Worm (Caenorhabditis elegans) whole organism, late embryonic: ENCODE results near the gene Y82E9BL.6.

ENCODE experiments used
- T23F11.4 ChIP-seq: fragments of 200-800 bp; sonication (Bioruptor generic); optimal IDR thresholded peaks from 2 replicates; lab custom pipeline; 2018; ENCODE audit warnings: mild to moderate bottlenecking, missing genetic modification characterization, missing compliant biosample characterization
- ama-1 ChIP-seq: fragments of 150-350 bp; optimal IDR thresholded peaks from 2 replicates; lab custom pipeline; 2014
- ceh-14 ChIP-seq: sonication (generic microtip); optimal IDR thresholded peaks from 2 replicates; lab custom pipeline; 2016; ENCODE audit warnings: missing genotype, missing genetic modification characterization, missing compliant biosample characterization
- ceh-18 ChIP-seq: sonication (generic microtip); optimal IDR thresholded peaks from 2 replicates; lab custom pipeline; 2016; ENCODE audit warnings: missing genetic modification characterization, missing compliant biosample characterization
- ceh-19 ChIP-seq: fragments of 200-800 bp; sonication (Bioruptor generic); optimal IDR thresholded peaks from 2 replicates; lab custom pipeline; 2018; ENCODE audit warnings: mild to moderate bottlenecking, missing genetic modification characterization, missing compliant biosample characterization
- ceh-2 ChIP-seq: sonication (generic microtip); optimal IDR thresholded peaks from 2 replicates; lab custom pipeline; 2016; ENCODE audit warnings: missing genotype, missing genetic modification characterization, missing compliant biosample characterization
- ceh-24 ChIP-seq: sonication (generic microtip); optimal IDR thresholded peaks from 2 replicates; lab custom pipeline; 2016; ENCODE audit warnings: mild to moderate bottlenecking, missing genetic modification characterization, missing compliant biosample characterization
- ceh-31 ChIP-seq: sonication (generic microtip); optimal IDR thresholded peaks from 2 replicates; lab custom pipeline; 2016; ENCODE audit warnings: missing genetic modification characterization, missing compliant biosample characterization
- ceh-34 ChIP-seq: sonication (generic microtip); optimal IDR thresholded peaks from 2 replicates; lab custom pipeline; 2016; ENCODE audit warnings: mild to moderate bottlenecking, missing genetic modification characterization, missing compliant biosample characterization
- ceh-48 ChIP-seq: sonication (generic microtip); optimal IDR thresholded peaks from 2 replicates; lab custom pipeline; 2016; ENCODE audit warnings: missing genetic modification characterization, inconsistent platforms, missing compliant biosample characterization
- che-1 ChIP-seq: sonication (generic microtip); optimal IDR thresholded peaks from 2 replicates; lab custom pipeline; 2016; ENCODE audit warnings: mild to moderate bottlenecking, missing genetic modification characterization, missing compliant biosample characterization
- elt-2 ChIP-seq: sonication (generic microtip); optimal IDR thresholded peaks from 2 replicates; lab custom pipeline; 2016; ENCODE audit warnings: missing genetic modification reagents, missing genetic modification characterization, missing compliant biosample characterization
- elt-4 ChIP-seq: sonication (generic microtip); optimal IDR thresholded peaks from 2 replicates; lab custom pipeline; 2016; ENCODE audit warnings: missing genetic modification characterization, missing compliant biosample characterization
- fkh-10 ChIP-seq: fragments of 150-350 bp; optimal IDR thresholded peaks from 2 replicates; lab custom pipeline; 2014; ENCODE audit warnings: missing biosample characterization, missing genetic modification reagents, missing genetic modification characterization
- fkh-6 ChIP-seq: sonication (generic microtip); optimal IDR thresholded peaks from 2 replicates; lab custom pipeline; 2016; ENCODE audit warnings: missing genetic modification characterization, missing compliant biosample characterization
- hlh-15 ChIP-seq: sonication (generic microtip); optimal IDR thresholded peaks from 2 replicates; lab custom pipeline; 2016; ENCODE audit warnings: missing genetic modification characterization, missing compliant biosample characterization
- hlh-6 ChIP-seq: sonication (generic microtip); optimal IDR thresholded peaks from 2 replicates; lab custom pipeline; 2016; ENCODE audit warnings: missing genotype, missing genetic modification characterization, missing compliant biosample characterization
- hlh-8 ChIP-seq: sonication (generic microtip); optimal IDR thresholded peaks from 2 replicates; lab custom pipeline; 2016; ENCODE audit warnings: missing genotype, missing genetic modification characterization, missing compliant biosample characterization
- lin-11 ChIP-seq: fragments of 200-800 bp; sonication (Bioruptor generic); optimal IDR thresholded peaks from 2 replicates; lab custom pipeline; 2018; ENCODE audit warnings: mild to moderate bottlenecking, missing genetic modification characterization, missing compliant biosample characterization
- madf-2 ChIP-seq: sonication (generic microtip); optimal IDR thresholded peaks from 2 replicates; lab custom pipeline; 2017; ENCODE audit warnings: missing genetic modification characterization, missing compliant biosample characterization
- nfya-1 ChIP-seq: sonication (generic microtip); optimal IDR thresholded peaks from 2 replicates; lab custom pipeline; 2017; ENCODE audit warnings: missing genetic modification characterization, mild to moderate bottlenecking, missing compliant biosample characterization, antibody characterized with exemption, moderate library complexity
- odd-2 ChIP-seq: sonication (generic microtip); optimal IDR thresholded peaks from 2 replicates; lab custom pipeline; 2017; ENCODE audit warnings: antibody characterized with exemption, mild to moderate bottlenecking, missing genetic modification characterization, missing compliant biosample characterization
- pag-3 ChIP-seq: sonication (generic microtip); optimal IDR thresholded peaks from 2 replicates; lab custom pipeline; 2016; ENCODE audit warnings: missing compliant biosample characterization, missing genetic modification characterization, borderline replicate concordance
- pat-9 ChIP-seq: fragments of 200-800 bp; sonication (Bioruptor generic); optimal IDR thresholded peaks from 2 replicates; lab custom pipeline; 2018; ENCODE audit warnings: mild to moderate bottlenecking, missing genetic modification characterization, moderate library complexity, missing compliant biosample characterization
- pros-1 ChIP-seq: fragments of 150-350 bp; optimal IDR thresholded peaks from 2 replicates; lab custom pipeline; 2014; ENCODE audit warnings: missing biosample characterization, missing genetic modification reagents, missing genetic modification characterization
- rnt-1 ChIP-seq: sonication (generic microtip); optimal IDR thresholded peaks from 2 replicates; lab custom pipeline; 2016; ENCODE audit warnings: missing genetic modification characterization, missing compliant biosample characterization
- sdc-2 ChIP-seq: sonication (generic microtip); optimal IDR thresholded peaks from 2 replicates; lab custom pipeline; 2016; ENCODE audit warnings: missing genotype, missing genetic modification characterization, missing compliant biosample characterization
- sox-2 ChIP-seq: fragments of 200-800 bp; sonication (Bioruptor generic); IDR thresholded peaks from 2 replicates; pipeline ENCODE4 v1.3.6; 2022; ENCODE audit warnings: missing genetic modification reagents, missing genetic modification characterization, missing compliant biosample characterization
- syd-9 ChIP-seq: sonication (generic microtip); optimal IDR thresholded peaks from 2 replicates; lab custom pipeline; 2016; ENCODE audit warnings: mild to moderate bottlenecking, missing genetic modification characterization, moderate library complexity, missing compliant biosample characterization
- ttx-3 ChIP-seq: sonication (generic microtip); optimal IDR thresholded peaks from 2 replicates; lab custom pipeline; 2016; ENCODE audit warnings: missing genetic modification reagents, missing genetic modification characterization, missing compliant biosample characterization
- unc-3 ChIP-seq, 2 experiments: fragments of 200-800 bp in 1 of 2; sonication (Bioruptor generic) in 1 of 2; sonication (generic microtip) in 1 of 2; conservative IDR thresholded peaks in 1 of 2; optimal IDR thresholded peaks in 1 of 2; 2 replicates each; pipeline versions ENCODE4 v1.3.6 to Lab custom; 2016 to 2022; ENCODE audit warnings: missing compliant biosample characterization in 2 of 2, missing genetic modification characterization in 2 of 2, missing genetic modification reagents in 1 of 2
- unc-42 ChIP-seq: sonication (generic microtip); optimal IDR thresholded peaks from 2 replicates; lab custom pipeline; 2016; ENCODE audit warnings: missing genotype, missing genetic modification characterization, missing compliant biosample characterization
- unc-55 ChIP-seq: sonication (generic microtip); optimal IDR thresholded peaks from 2 replicates; lab custom pipeline; 2017; ENCODE audit warnings: missing biosample characterization, missing genetic modification reagents, missing genetic modification characterization
- zip-5 ChIP-seq: sonication (generic microtip); optimal IDR thresholded peaks from 2 replicates; lab custom pipeline; 2016; ENCODE audit warnings: missing genetic modification characterization, missing compliant biosample characterization
- ztf-16 ChIP-seq: sonication (generic microtip); optimal IDR thresholded peaks from 2 replicates; lab custom pipeline; 2017; ENCODE audit warnings: missing genetic modification characterization, missing compliant biosample characterization

Y82E9BL.6 gene

ce11 chrIII:1308887-1309286 is 36.7 kb downstream of the Y82E9BL.6 start, which contains the start of gene Y82E9BL.12:
Gene Y82E9BL.12 (plus strand): TSS chrIII:1309187.
- TF ChIP-seq zip-5 (no peak), ceh-19 (GFP tag; lab: Kevin White, UChicago) (no peak)
- TF ChIP-seq, all 69 proteins: peak for 0

DNA sequence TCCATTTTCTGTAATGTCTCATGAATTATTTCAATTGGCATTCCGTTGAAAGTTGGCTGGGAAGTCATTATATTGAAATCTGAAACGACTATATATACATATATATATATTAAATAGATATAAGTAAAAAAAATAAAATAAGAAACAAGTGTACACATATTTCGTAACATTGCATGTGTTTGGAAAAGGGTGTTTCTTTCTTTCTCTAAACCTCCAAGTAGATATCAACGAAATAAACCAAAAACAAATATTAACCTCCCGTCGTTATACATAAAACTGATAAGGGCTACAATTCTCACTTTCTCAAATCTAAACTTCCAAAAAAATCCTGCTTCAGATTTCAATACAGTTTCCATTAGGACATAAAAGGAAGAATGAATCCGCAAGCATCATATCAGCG is 37.4 kb downstream of the Y82E9BL.6 start, which contains the start of gene fbxa-79:
Gene fbxa-79, minus strand, starts transcription at position 86 of the 400 bp plus-strand sequence.
- no peak for TF ChIP-seq ceh-18 (tag; lab: Kevin White, UChicago)
- peak; percentile 9 for TF ChIP-seq elt-2

ce11 chrIII:1307333-1307732 is 38.3 kb downstream of the Y82E9BL.6 start:
- TF ChIP-seq syd-9 (tag; lab: Kevin White, UChicago) (no peak), pag-3 (tag; lab: Kevin White, UChicago) (no peak), ceh-31 (no peak), unc-3 (GFP tag; conservative IDR thresholded peaks at IDR 0.05; lab: Robert Waterston, UW) (no peak), unc-3 (tag; optimal IDR thresholded peaks at IDR 0.05; lab: Kevin White, UChicago) (no peak), hlh-6 (tag; lab: Kevin White, UChicago) (no peak), pat-9 (tag; lab: Kevin White, UChicago) (no peak), hlh-8 (no peak), ceh-34 (tag; lab: Kevin White, UChicago) (no peak), fkh-6 (tag; lab: Kevin White, UChicago) (no peak), nfya-1 (tag; lab: Kevin White, UChicago) (no peak), odd-2 (tag; lab: Kevin White, UChicago) (no peak), sdc-2 (tag; lab: Kevin White, UChicago) (no peak), hlh-15 (tag; lab: Kevin White, UChicago) (no peak), ceh-14 (no peak), unc-55 (GFP tag; lab: Kevin White, UChicago) (no peak), ttx-3 (tag; lab: Kevin White, UChicago) (no peak), lin-11 (tag; lab: Kevin White, UChicago) (no peak), ceh-2 (tag; lab: Kevin White, UChicago) (no peak), unc-42 (tag; lab: Kevin White, UChicago) (no peak)

ce11 chrIII:1303414-1303813 is 42.2 kb downstream of the Y82E9BL.6 start, which contains the start of gene fbxa-75:
Gene fbxa-75 (plus strand): TSS chrIII:1303714.
- TF ChIP-seq fkh-10 (GFP tag; lab: Kevin White, UChicago), result no peak
- no peak for TF ChIP-seq ceh-24 (tag; lab: Kevin White, UChicago)
- TF ChIP-seq rnt-1 (tag; lab: Kevin White, UChicago), result no peak
- TF ChIP-seq ztf-16, result no peak
- no peak for TF ChIP-seq elt-4 (tag; lab: Kevin White, UChicago)

ce11 chrIII:1297604-1298003 is 48.0 kb downstream of the Y82E9BL.6 start, which contains the start of gene fbxa-28:
Gene fbxa-28 (plus strand): TSS chrIII:1297904.
- TF ChIP-seq pat-9 (tag; lab: Kevin White, UChicago) (no peak), unc-55 (GFP tag; lab: Kevin White, UChicago) (no peak), unc-42 (tag; lab: Kevin White, UChicago) (no peak), fkh-6 (tag; lab: Kevin White, UChicago) (no peak), che-1 (tag; lab: Kevin White, UChicago) (no peak), sdc-2 (tag; lab: Kevin White, UChicago) (no peak), T23F11.4 (GFP tag; lab: Kevin White, UChicago) (no peak), ceh-48 (no peak), pros-1 (no peak), elt-4 (tag; lab: Kevin White, UChicago) (no peak), sox-2 (GFP tag; lab: Robert Waterston, UW) (no peak), madf-2 (tag; lab: Kevin White, UChicago) (no peak), hlh-6 (tag; lab: Kevin White, UChicago) (no peak), ama-1 (no peak), ceh-31 (no peak)
